Fruit fly (Drosophila melanogaster): ENCODE data around the gene CG43288.

DNA sequence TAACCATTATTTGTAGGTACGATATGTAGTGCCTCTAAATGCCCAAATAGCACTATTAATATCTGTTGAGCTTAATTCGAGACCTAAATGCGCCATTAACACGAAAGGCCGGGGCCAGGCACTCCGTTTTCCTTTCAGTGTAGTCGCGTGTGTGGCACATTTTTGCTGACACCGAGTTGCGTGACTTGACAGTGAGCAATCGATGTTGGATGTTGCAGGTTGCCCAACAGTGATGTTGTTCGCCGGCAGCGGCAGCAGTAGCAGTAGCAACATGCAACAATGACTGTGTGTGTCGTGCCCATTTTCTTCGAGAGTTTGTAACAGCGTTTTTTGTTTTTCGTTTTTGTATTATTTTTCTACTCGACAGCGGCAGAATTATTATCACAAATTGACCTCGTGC lies 27.4 kb upstream of the CG43288 start:
- TF ChIP-seq Clk (GFP tag; optimal IDR thresholded peaks at IDR 0.05) (no peak), CG7045 (GFP tag; optimal IDR thresholded peaks at IDR 0.05) (no peak), ovo (GFP tag; optimal IDR thresholded peaks at IDR 0.05) (no peak), toe (GFP tag; optimal IDR thresholded peaks at IDR 0.05) (no peak), cic (GFP tag; optimal IDR thresholded peaks at IDR 0.05) (no peak), CG7101 (tag; optimal IDR thresholded peaks at IDR 0.05) (no peak), CG12768 (GFP tag; optimal IDR thresholded peaks at IDR 0.05) (no peak), Hr96 (GFP tag; optimal IDR thresholded peaks at IDR 0.05) (no peak), tj (GFP tag; optimal IDR thresholded peaks at IDR 0.05) (no peak), kay (GFP tag; ENCODE audit: borderline replicate concordance) (no peak), CG1620 (GFP tag; optimal IDR thresholded peaks at IDR 0.05) (no peak)

Measured in whole organism, adult.